Fruit fly (Drosophila melanogaster): ENCODE data around the gene Mkp.
A peak's percentile ranks its signal among the peaks of the same experiment; 100 is the strongest.

Gene Mkp

dm6 chr3L:140838-141559 is 43.3 kb downstream of the Mkp start:
- TF ChIP-seq Clk (GFP tag; optimal IDR thresholded peaks at IDR 0.05) (no peak), ovo (GFP tag; optimal IDR thresholded peaks at IDR 0.05) (peak; percentile 91), CG1620 (GFP tag; optimal IDR thresholded peaks at IDR 0.05) (no peak), pad (GFP tag; optimal IDR thresholded peaks at IDR 0.05) (peak; percentile 95)

dm6 chr3L:139574-140567 is 44.5 kb downstream of the Mkp start:
- TF ChIP-seq bab1 (GFP tag; optimal IDR thresholded peaks at IDR 0.05) (no peak), tj (GFP tag; optimal IDR thresholded peaks at IDR 0.05) (peak; percentile 39), Clk (GFP tag; optimal IDR thresholded peaks at IDR 0.05) (no peak), kay (GFP tag; ENCODE audit: borderline replicate concordance) (peak; percentile 84), cic (GFP tag; optimal IDR thresholded peaks at IDR 0.05) (no peak), CG33017 (tag; optimal IDR thresholded peaks at IDR 0.05) (no peak)

DNA sequence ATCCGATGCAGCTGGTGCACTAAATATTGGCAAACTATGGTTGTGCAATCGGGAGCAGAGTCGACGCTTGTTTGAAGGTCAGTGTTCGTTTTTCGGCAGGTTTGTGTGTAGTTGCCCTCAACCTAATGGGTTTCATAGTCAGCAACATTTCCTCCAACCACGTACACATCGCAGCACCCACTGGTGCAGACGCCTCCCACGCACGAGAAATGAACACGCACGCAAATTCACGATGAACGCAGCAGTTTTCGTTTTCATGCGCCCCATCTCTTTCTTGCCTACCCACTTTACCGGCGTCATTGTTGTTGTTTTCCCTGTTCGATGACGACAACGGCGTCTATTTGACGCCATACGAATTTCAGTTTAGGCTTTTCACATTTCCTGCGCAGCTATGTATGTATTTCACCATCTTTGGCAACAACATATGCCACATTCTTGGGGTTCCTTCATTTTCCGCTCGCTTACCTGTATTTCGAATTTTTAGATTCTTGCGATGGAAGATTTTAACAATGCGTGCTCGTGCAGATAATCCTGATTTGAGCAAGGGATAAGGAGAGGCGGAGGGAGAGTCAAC is 46.7 kb downstream of the Mkp start:
- TF ChIP-seq kay (GFP tag; ENCODE audit: borderline replicate concordance) (peak; percentile 29), tj (GFP tag; optimal IDR thresholded peaks at IDR 0.05) (peak; percentile 68), cnc (optimal IDR thresholded peaks at IDR 0.05) (peak in 1 of 2 experiments; percentile 24), cic (GFP tag; optimal IDR thresholded peaks at IDR 0.05) (no peak)

dm6 chr3L:136591-137280 is 47.6 kb downstream of the Mkp start:
- peak; percentile 12 for TF ChIP-seq CG12768 (GFP tag; optimal IDR thresholded peaks at IDR 0.05)
- TF ChIP-seq tj (GFP tag; optimal IDR thresholded peaks at IDR 0.05): peak; percentile 81
- TF ChIP-seq toe (GFP tag; optimal IDR thresholded peaks at IDR 0.05): no peak
- TF ChIP-seq ovo (GFP tag; optimal IDR thresholded peaks at IDR 0.05): peak; percentile 23
- TF ChIP-seq CG7101 (tag; optimal IDR thresholded peaks at IDR 0.05): peak; percentile 1
- TF ChIP-seq Crg-1 (GFP tag; optimal IDR thresholded peaks at IDR 0.05): peak; percentile 31

dm6 chr3L:134868-135267 is 49.5 kb downstream of the Mkp start:
- TF ChIP-seq CG5204 (GFP tag; optimal IDR thresholded peaks at IDR 0.05) (no peak), Hr96 (GFP tag; optimal IDR thresholded peaks at IDR 0.05) (no peak), Crg-1 (GFP tag; optimal IDR thresholded peaks at IDR 0.05) (no peak)

DNA sequence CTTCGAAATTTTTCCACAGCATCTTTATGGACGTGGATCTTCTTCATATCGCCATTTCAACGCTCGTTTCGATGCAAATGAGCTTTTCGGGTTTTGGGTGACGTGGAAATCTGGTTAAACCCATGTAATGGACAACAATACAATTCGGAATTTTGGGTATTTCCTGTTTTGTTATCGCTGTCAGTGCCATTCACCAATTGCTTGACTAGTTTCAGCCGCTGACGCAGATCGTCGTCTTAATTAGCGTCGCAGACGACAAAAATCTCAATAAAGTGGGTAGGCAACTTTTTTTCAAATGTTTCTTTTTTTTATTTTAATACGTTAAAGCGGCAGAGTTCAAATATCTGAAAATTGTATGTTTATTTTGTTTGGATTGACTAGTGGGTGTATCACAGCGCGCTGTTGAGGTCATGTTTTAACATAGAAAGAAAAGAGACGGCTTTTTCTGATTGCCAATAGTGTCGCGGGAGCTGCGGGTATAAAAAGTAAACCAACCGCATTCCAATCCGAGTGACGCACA is 50.5 kb downstream of the Mkp start:
- TF ChIP-seq CG33017 (tag; optimal IDR thresholded peaks at IDR 0.05): no peak
- TF ChIP-seq kay (GFP tag; ENCODE audit: borderline replicate concordance): peak; percentile 45
- no peak for TF ChIP-seq Crg-1 (GFP tag; optimal IDR thresholded peaks at IDR 0.05)
- TF ChIP-seq CG1620 (GFP tag; optimal IDR thresholded peaks at IDR 0.05): no peak
- no peak for TF ChIP-seq tj (GFP tag; optimal IDR thresholded peaks at IDR 0.05)
- no peak for TF ChIP-seq Hr96 (GFP tag; optimal IDR thresholded peaks at IDR 0.05)
- TF ChIP-seq ovo (GFP tag; optimal IDR thresholded peaks at IDR 0.05): no peak

dm6 chr3L:133383-133782 is 51.0 kb downstream of the Mkp start:
- TF ChIP-seq Mnt (GFP tag; optimal IDR thresholded peaks at IDR 0.05) (no peak), CG12768 (GFP tag; optimal IDR thresholded peaks at IDR 0.05) (peak; percentile 38)

Data from whole organism, adult.